Fruit fly (Drosophila melanogaster) whole organism, prepupa: ENCODE data around the gene CG12256.

Experiments used
- Blimp-1 ChIP-seq: fragments of 200-800 bp; sonication (Bioruptor generic); optimal IDR thresholded peaks from 3 replicates; lab custom pipeline; 2017; ENCODE audit warnings: missing biosample characterization, missing genetic modification characterization, mild to moderate bottlenecking, moderate library complexity, missing genetic modification reagents
- CG15336 ChIP-seq: fragments of 200-800 bp; sonication (Bioruptor generic); IDR thresholded peaks from 2 replicates; pipeline ENCODE4 v1.3.6; 2022; ENCODE audit warnings: missing biosample characterization, missing genetic modification characterization
- CG1621 ChIP-seq: fragments of 200-800 bp; sonication (Bioruptor generic); optimal IDR thresholded peaks from 3 replicates; lab custom pipeline; 2018; ENCODE audit warnings: missing biosample characterization, mild to moderate bottlenecking, missing genetic modification characterization
- CG6792 ChIP-seq: fragments of 200-800 bp; sonication (Bioruptor generic); optimal IDR thresholded peaks from 3 replicates; lab custom pipeline; 2016; ENCODE audit warnings: missing biosample characterization, missing genetic modification characterization
- CG6854 ChIP-seq: fragments of 200-800 bp; sonication (Bioruptor generic); optimal IDR thresholded peaks from 2 replicates; lab custom pipeline; 2017; ENCODE audit warnings: missing biosample characterization, mild to moderate bottlenecking, missing genetic modification characterization
- CG7368 ChIP-seq: fragments of 200-800 bp; sonication (Bioruptor generic); optimal IDR thresholded peaks from 3 replicates; lab custom pipeline; 2016; ENCODE audit warnings: missing biosample characterization, missing genetic modification characterization
- Lpt ChIP-seq: fragments of 200-800 bp; sonication (Bioruptor generic); optimal IDR thresholded peaks from 3 replicates; lab custom pipeline; 2016; ENCODE audit warnings: missing biosample characterization, missing genetic modification characterization
- dac ChIP-seq: fragments of 200-800 bp; sonication (Bioruptor generic); optimal IDR thresholded peaks from 2 replicates; lab custom pipeline; 2017; ENCODE audit warnings: missing biosample characterization, mild to moderate bottlenecking, missing genetic modification characterization
- fd59A ChIP-seq: fragments of 200-800 bp; sonication (Bioruptor generic); optimal IDR thresholded peaks from 2 replicates; lab custom pipeline; 2017; ENCODE audit warnings: missing biosample characterization, mild to moderate bottlenecking, missing genetic modification characterization, missing genetic modification reagents
- pdm3 ChIP-seq: fragments of 200-800 bp; sonication (Bioruptor generic); optimal IDR thresholded peaks from 3 replicates; lab custom pipeline; 2016; ENCODE audit warnings: missing biosample characterization, missing genetic modification characterization
- salr ChIP-seq, 2 experiments: fragments of 200-800 bp; sonication (Bioruptor generic); optimal IDR thresholded peaks; 3 replicates each; lab custom pipeline; 2016 to 2018; ENCODE audit warnings: missing biosample characterization in 2 of 2, missing genetic modification characterization in 2 of 2, mild to moderate bottlenecking in 1 of 2

- no peak for TF ChIP-seq CG7368
- no peak for TF ChIP-seq CG6854
- TF ChIP-seq fd59A (GFP tag; lab: Kevin White, UChicago) = no peak
- no peak for TF ChIP-seq salr (GFP tag; optimal IDR thresholded peaks at IDR 0.05; lab: Kevin White, UChicago)
- no peak for TF ChIP-seq CG1621 (tag; lab: Kevin White, UChicago)
- no peak for TF ChIP-seq Blimp-1
- TF ChIP-seq pdm3 (GFP tag; lab: Kevin White, UChicago) = no peak
- TF ChIP-seq dac (GFP tag; lab: Kevin White, UChicago) = no peak
- no peak for TF ChIP-seq CG15336 (GFP tag; lab: Robert Waterston, UW)
- TF ChIP-seq Lpt (GFP tag; lab: Kevin White, UChicago) = no peak
- no peak for TF ChIP-seq CG6792 (GFP tag; lab: Kevin White, UChicago)
These were observed 33.7 kb upstream of the CG12256 start for dm6 chr3R:12259819-12260218.
